Worm (Caenorhabditis elegans) whole organism, L1 larva: Measurements from ENCODE around the gene ugt-7.

Experiments
- efl-3 ChIP-seq: fragments of 200-800 bp; sonication (Bioruptor generic); optimal IDR thresholded peaks from 2 replicates; lab custom pipeline; 2018; ENCODE audit warnings: mild to moderate bottlenecking, missing genetic modification characterization, missing compliant biosample characterization
- egl-27 ChIP-seq, 2 experiments: fragments of 150-350 bp in 1 of 2; sonication (generic microtip); optimal IDR thresholded peaks; 3 replicates each; lab custom pipeline; 2017 to 2018; ENCODE audit warnings: missing biosample characterization in 2 of 2, missing genetic modification characterization in 2 of 2, missing genetic modification reagents in 2 of 2
- skn-1 ChIP-seq: fragments of 150-350 bp; optimal IDR thresholded peaks from 2 replicates; lab custom pipeline; 2014; ENCODE audit warnings: missing biosample characterization, missing genetic modification characterization
- snpc-4 ChIP-seq: fragments of 150-350 bp; optimal IDR thresholded peaks from 2 replicates; lab custom pipeline; 2014; ENCODE audit warnings: missing biosample characterization, missing genetic modification characterization
- unc-86 ChIP-seq: sonication (generic microtip); optimal IDR thresholded peaks from 2 replicates; lab custom pipeline; 2016; ENCODE audit warnings: missing genetic modification characterization, missing compliant biosample characterization

DNA sequence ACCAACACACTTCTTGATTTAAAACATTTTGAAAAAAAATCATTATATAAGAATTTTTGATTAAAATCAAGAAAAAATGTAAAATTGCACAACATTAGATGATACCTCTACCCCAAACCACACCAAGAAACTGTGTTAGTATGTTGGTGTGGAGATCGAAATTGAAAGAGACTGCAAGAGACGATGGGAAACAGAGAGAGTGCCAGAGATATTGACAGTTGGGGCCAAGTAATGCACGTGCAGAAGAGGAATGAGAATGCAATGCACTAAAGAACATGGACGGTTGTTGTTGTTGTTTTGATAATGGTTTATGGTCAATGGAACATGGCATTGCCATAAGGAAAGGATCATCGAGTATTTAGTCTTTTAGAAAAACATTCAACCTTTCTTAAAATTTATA, 31.8 kb upstream of the ugt-7 start:
- TF ChIP-seq snpc-4 (tag; lab: Kevin White, UChicago) (no peak), unc-86 (tag; lab: Kevin White, UChicago) (no peak), skn-1 (tag; lab: Kevin White, UChicago) (no peak), efl-3 (GFP tag; lab: Kevin White, UChicago) (no peak), egl-27 (tag; optimal IDR thresholded peaks at IDR 0.05; lab: Kevin White, UChicago) (no peak)
